Fruit fly (Drosophila melanogaster): Measurements from ENCODE around the gene bbx.
A peak's percentile ranks its signal among the peaks of the same experiment; 100 is the strongest.

- no peak for TF ChIP-seq usp (GFP tag; optimal IDR thresholded peaks at IDR 0.05)
- no peak for TF ChIP-seq EcR (GFP tag; optimal IDR thresholded peaks at IDR 0.05)
- TF ChIP-seq CG8478 (optimal IDR thresholded peaks at IDR 0.05), result peak; percentile 59
- TF ChIP-seq pan (optimal IDR thresholded peaks at IDR 0.05), result no peak
Measured at dm6 chrX:21367363-21368072, 4.7 kb downstream of the bbx start.

Data from whole organism.